Fruit fly (Drosophila melanogaster): ENCODE measurements around the gene Ag5r2.
A peak's percentile ranks its signal among the peaks of the same experiment; 100 is the strongest.

The Ag5r2 gene

dm6 chrX:14738420-14738819 is 45.4 kb downstream of the Ag5r2 start (continued):
- peak; percentile 20 for TF ChIP-seq dmrt11E (tag; optimal IDR thresholded peaks at IDR 0.05)
- TF ChIP-seq fd96Cb (tag; optimal IDR thresholded peaks at IDR 0.05), result peak; percentile 36
- TF ChIP-seq lab (GFP tag; optimal IDR thresholded peaks at IDR 0.05), result peak; percentile 11
- no peak for TF ChIP-seq CG10209 (GFP tag; optimal IDR thresholded peaks at IDR 0.05)
- TF ChIP-seq CG31441 (GFP tag; IDR thresholded peaks at IDR 0.05), result 0 out of 2 replicates have a peak, but pooled peaks have one; percentile 11
- no peak for TF ChIP-seq schlank (tag; optimal IDR thresholded peaks at IDR 0.05)
- TF ChIP-seq CG10979 (tag; optimal IDR thresholded peaks at IDR 0.05), result peak; percentile 32
- TF ChIP-seq CG2116 (GFP tag; optimal IDR thresholded peaks at IDR 0.05), result no peak
- peak; percentile 20 for TF ChIP-seq Abd-B (GFP tag; optimal IDR thresholded peaks at IDR 0.05)
- TF ChIP-seq ase (GFP tag; IDR thresholded peaks at IDR 0.05), result no peak
- peak; percentile 46 for TF ChIP-seq Sox102F (GFP tag; optimal IDR thresholded peaks at IDR 0.05)
- TF ChIP-seq Asciz (GFP tag; optimal IDR thresholded peaks at IDR 0.05), result no peak
- TF ChIP-seq CG16779 (GFP tag; IDR thresholded peaks at IDR 0.05), result no peak
- peak; percentile 26 for TF ChIP-seq Xbp1 (GFP tag; optimal IDR thresholded peaks at IDR 0.05)
- peak; percentile 2 for TF ChIP-seq CG14710 (tag; optimal IDR thresholded peaks at IDR 0.05)
- 0 out of 2 replicates have a peak, but pooled peaks have one; percentile 18 for TF ChIP-seq CG10959 (GFP tag; IDR thresholded peaks at IDR 0.05)
- no peak for TF ChIP-seq Hsf (GFP tag; optimal IDR thresholded peaks at IDR 0.05)
- TF ChIP-seq HLHmδ (GFP tag; optimal IDR thresholded peaks at IDR 0.05), result no peak
- TF ChIP-seq slp2 (GFP tag; optimal IDR thresholded peaks at IDR 0.05), result peak; percentile 16
- TF ChIP-seq jing (GFP tag; optimal IDR thresholded peaks at IDR 0.05), result no peak
- TF ChIP-seq Blimp-1 (GFP tag; optimal IDR thresholded peaks at IDR 0.05), result peak; percentile 21
- TF ChIP-seq CoRest (tag; optimal IDR thresholded peaks at IDR 0.05), result peak; percentile 9
- 0 out of 2 replicates have a peak, but pooled peaks have one; percentile 20 for TF ChIP-seq Nf-YA (GFP tag; IDR thresholded peaks at IDR 0.05)
- 0 out of 3 replicates have a peak, but pooled peaks have one; percentile 26 for TF ChIP-seq row (GFP tag; IDR thresholded peaks at IDR 0.05)
- peak; percentile 34 for TF ChIP-seq phol (tag; optimal IDR thresholded peaks at IDR 0.05)
- peak; percentile 9 for TF ChIP-seq tin (GFP tag; optimal IDR thresholded peaks at IDR 0.05)
- TF ChIP-seq BEAF-32 (GFP tag; optimal IDR thresholded peaks at IDR 0.05), result no peak
- peak; percentile 12; the same call in 1 of the 2 replicates for TF ChIP-seq Xrp1 (GFP tag; IDR thresholded peaks at IDR 0.05)
- no peak for TF ChIP-seq B-H1 (GFP tag; IDR thresholded peaks at IDR 0.05)
- no peak for TF ChIP-seq Atf-2 (GFP tag; optimal IDR thresholded peaks at IDR 0.05)
- no peak for TF ChIP-seq CG13296 (GFP tag; optimal IDR thresholded peaks at IDR 0.05)
- no peak for TF ChIP-seq dan (GFP tag; IDR thresholded peaks at IDR 0.05)
- TF ChIP-seq zfh1 (GFP tag; IDR thresholded peaks at IDR 0.05), result 0 out of 3 replicates have a peak, but pooled peaks have one; percentile 29
- peak in 1 of 2 experiments; percentile 10 for TF ChIP-seq eve (GFP tag; optimal IDR thresholded peaks at IDR 0.05)
- no peak for TF ChIP-seq Camta (GFP tag; optimal IDR thresholded peaks at IDR 0.05)
- no peak for TF ChIP-seq fd64A (GFP tag; optimal IDR thresholded peaks at IDR 0.05)
- peak; percentile 55 for TF ChIP-seq gem (tag; optimal IDR thresholded peaks at IDR 0.05)
- TF ChIP-seq CG11504 (tag; optimal IDR thresholded peaks at IDR 0.05), result peak; percentile 47
- TF ChIP-seq B-H2 (GFP tag; optimal IDR thresholded peaks at IDR 0.05), result no peak
- peak in 1 of 2 experiments; percentile 46 for TF ChIP-seq bsh (GFP tag; optimal IDR thresholded peaks at IDR 0.05)
- TF ChIP-seq grau (tag; optimal IDR thresholded peaks at IDR 0.05), result peak; percentile 13
- TF ChIP-seq unpg (GFP tag; optimal IDR thresholded peaks at IDR 0.05), result peak; percentile 23
- TF ChIP-seq CG1603 (tag; optimal IDR thresholded peaks at IDR 0.05), result peak; percentile 48
